Fruit fly (Drosophila melanogaster): ENCODE results near the gene CG6028.

dm6 chr3R:22066440-22066839, 41.1 kb upstream of the CG6028 start:
- TF ChIP-seq pan (optimal IDR thresholded peaks at IDR 0.05) (no peak), CG8478 (optimal IDR thresholded peaks at IDR 0.05) (no peak)

Data from whole organism.